Worm (Caenorhabditis elegans): Measurements from ENCODE around the gene C50E3.7.

Gene C50E3.7

ce11 chrV:7626550-7626949 is 28.4 kb upstream of the C50E3.7 start, which contains the start of gene F07C4.6:
TSS of gene F07C4.6 (plus strand) at chrV:7626850.
- TF ChIP-seq ceh-32 (tag; optimal IDR thresholded peaks at IDR 0.05; ENCODE audit: poor library complexity) = no peak

ce11 chrV:7624652-7625051 is 26.5 kb upstream of the C50E3.7 start, which contains the start of gene grsp-4:
TSS of gene grsp-4 (plus strand) at chrV:7624952.
- TF ChIP-seq aha-1 (tag) = peak; percentile 6
- TF ChIP-seq F26F4.8 (GFP tag; conservative IDR thresholded peaks at IDR 0.05) = no peak

ce11 chrV:7624152-7624551 is 26.0 kb upstream of the C50E3.7 start, which contains the start of gene C50E3.13:
TSS of gene C50E3.13 (minus strand) at chrV:7624252.
- no peak for TF ChIP-seq tag-97 (GFP tag; IDR thresholded peaks at IDR 0.05)
- no peak for TF ChIP-seq hlh-30 (tag; optimal IDR thresholded peaks at IDR 0.05; ENCODE audit: insufficient read depth)
- no peak for TF ChIP-seq egl-27 (tag; optimal IDR thresholded peaks at IDR 0.05)
- no peak for TF ChIP-seq arid-1 (GFP tag; conservative IDR thresholded peaks at IDR 0.05)
- TF ChIP-seq daf-19 (GFP tag; conservative IDR thresholded peaks at IDR 0.05) = no peak
- no peak for TF ChIP-seq R02D3.7 (tag; optimal IDR thresholded peaks at IDR 0.05)
- no peak for TF ChIP-seq nhr-111 (GFP tag; optimal IDR thresholded peaks at IDR 0.05)
- TF ChIP-seq ztf-7 (tag; optimal IDR thresholded peaks at IDR 0.05) = no peak
- TF ChIP-seq madf-5 (GFP tag; IDR thresholded peaks at IDR 0.05) = no peak
- no peak for TF ChIP-seq saeg-2 (GFP tag; IDR thresholded peaks at IDR 0.05)
- no peak for TF ChIP-seq lin-1 (GFP tag; IDR thresholded peaks at IDR 0.05)
- no peak for TF ChIP-seq zfp-3 (GFP tag; conservative IDR thresholded peaks at IDR 0.05)
- no peak for TF ChIP-seq dmd-6 (GFP tag; IDR thresholded peaks at IDR 0.05)
- TF ChIP-seq mep-1 (tag; optimal IDR thresholded peaks at IDR 0.05) = no peak
- TF ChIP-seq php-3 (GFP tag; IDR thresholded peaks at IDR 0.05) = no peak
- no peak for TF ChIP-seq aha-1 (tag)
- TF ChIP-seq F37D6.2 (tag; optimal IDR thresholded peaks at IDR 0.05) = no peak
- no peak for TF ChIP-seq ces-1 (GFP tag; optimal IDR thresholded peaks at IDR 0.05)
- no peak for TF ChIP-seq lim-7 (GFP tag; IDR thresholded peaks at IDR 0.05)

- TF ChIP-seq aly-2 (tag; optimal IDR thresholded peaks at IDR 0.05) (no peak), F49E8.2 (tag; optimal IDR thresholded peaks at IDR 0.05; ENCODE audit: borderline replicate concordance) (no peak), ctbp-1 (GFP tag; IDR thresholded peaks at IDR 0.05) (no peak), F26F4.8 (GFP tag; conservative IDR thresholded peaks at IDR 0.05) (no peak), ztf-7 (tag; optimal IDR thresholded peaks at IDR 0.05) (no peak), snpc-1.2 (GFP tag; IDR thresholded peaks at IDR 0.05) (no peak), mep-1 (tag; optimal IDR thresholded peaks at IDR 0.05) (no peak), zfp-3 (GFP tag; conservative IDR thresholded peaks at IDR 0.05) (no peak), set-16 (GFP tag; IDR thresholded peaks at IDR 0.05) (no peak), ztf-11 (tag; optimal IDR thresholded peaks at IDR 0.05) (no peak), nhr-76 (tag; optimal IDR thresholded peaks at IDR 0.05) (no peak), lsy-2 (tag; optimal IDR thresholded peaks at IDR 0.05) (no peak), ceh-20 (GFP tag; IDR thresholded peaks at IDR 0.05) (no peak), spr-1 (tag; optimal IDR thresholded peaks at IDR 0.05) (no peak), pqm-1 (tag; optimal IDR thresholded peaks at IDR 0.05) (no peak), ceh-62 (tag; optimal IDR thresholded peaks at IDR 0.05) (no peak), gei-8 (GFP tag; optimal IDR thresholded peaks at IDR 0.05) (no peak), fkh-10 (GFP tag; optimal IDR thresholded peaks at IDR 0.05) (no peak)
Measured at ce11 chrV:7622011-7622465, 23.9 kb upstream of the C50E3.7 start, which contains the start of gene C50E3.12. TSS of gene C50E3.12 (minus strand) at chrV:7622061.

- peak in 1 of 2 experiments; percentile 78 for TF ChIP-seq unc-62 (GFP tag; optimal IDR thresholded peaks at IDR 0.05 in 1 of 2)
- TF ChIP-seq unc-62 (tag; optimal IDR thresholded peaks at IDR 0.05) = no peak
- TF ChIP-seq sdz-12 (GFP tag; optimal IDR thresholded peaks at IDR 0.05) = no peak
Measured at ce11 chrV:7618114-7618513, 19.9 kb upstream of the C50E3.7 start, which contains the start of gene C50E3.15. TSS of gene C50E3.15 (plus strand) at chrV:7618414.

Measured in whole organism, L4 larva.